Fruit fly (Drosophila melanogaster) S2 (cell line): Measurements from ENCODE around the gene CG13003.

Experiments used
- CG8478 ChIP-seq: fragments of >200 bp; optimal IDR thresholded peaks from 2 replicates; lab custom pipeline; 2018
- CTCF ChIP-seq, 2 experiments: fragments of >200 bp; optimal IDR thresholded peaks; 2 replicates each; lab custom pipeline; 2018

dm6 chrX:16846575-16846974 lies 29.8 kb downstream of the CG13003 start:
- TF ChIP-seq CG8478 (lab: Kevin White, UChicago) (no peak), CTCF (optimal IDR thresholded peaks at IDR 0.05; lab: Kevin White, UChicago) (peak; percentile 87 to 88)
